Worm (Caenorhabditis elegans) whole organism, L3 larva: ENCODE measurements around the gene mnk-1.
A peak's percentile ranks its signal among the peaks of the same experiment; 100 is the strongest.

ENCODE experiments used
- R02D3.7 ChIP-seq: fragments of 150-350 bp; optimal IDR thresholded peaks from 2 replicates; lab custom pipeline; 2014; ENCODE audit warnings: missing biosample characterization, missing genetic modification characterization
- ZK546.5 ChIP-seq: sonication (generic microtip); optimal IDR thresholded peaks from 2 replicates; lab custom pipeline; 2017; ENCODE audit warnings: missing biosample characterization, missing genetic modification characterization
- aly-2 ChIP-seq: fragments of 150-350 bp; optimal IDR thresholded peaks from 2 replicates; lab custom pipeline; 2014; ENCODE audit warnings: missing biosample characterization, missing genetic modification characterization
- ama-1 ChIP-seq: fragments of 150-350 bp; optimal IDR thresholded peaks from 2 replicates; lab custom pipeline; 2018
- ceh-16 ChIP-seq: sonication (generic microtip); optimal IDR thresholded peaks from 2 replicates; lab custom pipeline; 2017; ENCODE audit warnings: missing biosample characterization, missing genetic modification characterization
- ceh-28 ChIP-seq: fragments of 150-350 bp; optimal IDR thresholded peaks from 2 replicates; lab custom pipeline; 2014; ENCODE audit warnings: missing biosample characterization, missing genetic modification reagents, missing genetic modification characterization
- ceh-82 ChIP-seq: fragments of 150-350 bp; optimal IDR thresholded peaks from 2 replicates; lab custom pipeline; 2014; ENCODE audit warnings: missing biosample characterization, missing genetic modification characterization
- ceh-9 ChIP-seq: sonication (generic microtip); optimal IDR thresholded peaks from 2 replicates; lab custom pipeline; 2018; ENCODE audit warnings: missing biosample characterization, missing genetic modification characterization
- daf-12 ChIP-seq: fragments of 150-350 bp; optimal IDR thresholded peaks from 2 replicates; lab custom pipeline; 2014; ENCODE audit warnings: missing biosample characterization, missing genetic modification reagents, missing genetic modification characterization
- egl-27 ChIP-seq: sonication (generic microtip); optimal IDR thresholded peaks from 4 replicates; lab custom pipeline; 2017; ENCODE audit warnings: missing biosample characterization, missing genetic modification reagents, missing genetic modification characterization
- egl-5 ChIP-seq: fragments of 150-350 bp; optimal IDR thresholded peaks from 2 replicates; lab custom pipeline; 2017; ENCODE audit warnings: missing biosample characterization, missing genetic modification reagents, missing genetic modification characterization, inconsistent platforms
- elt-2 ChIP-seq: sonication (generic microtip); optimal IDR thresholded peaks from 2 replicates; lab custom pipeline; 2016; ENCODE audit warnings: missing genetic modification reagents, mild to moderate bottlenecking, missing genetic modification characterization, missing compliant biosample characterization
- elt-3 ChIP-seq, 3 experiments: fragments of 150-350 bp in 1 of 3; sonication (generic microtip) in 2 of 3; optimal IDR thresholded peaks; 2 replicates in 2 of 3; 4 replicates in 1 of 3; lab custom pipeline; 2014 to 2017; ENCODE audit warnings: missing biosample characterization in 3 of 3, missing genetic modification characterization in 3 of 3
- eor-1 ChIP-seq, 2 experiments: fragments of 150-350 bp; optimal IDR thresholded peaks; 2 replicates each; lab custom pipeline; 2014 to 2018; ENCODE audit warnings: missing biosample characterization in 2 of 2, missing genetic modification characterization in 2 of 2
- fkh-10 ChIP-seq: sonication (generic microtip); optimal IDR thresholded peaks from 2 replicates; lab custom pipeline; 2017; ENCODE audit warnings: missing biosample characterization, missing genetic modification reagents, missing genetic modification characterization
- fkh-2 ChIP-seq: fragments of 150-350 bp; optimal IDR thresholded peaks from 2 replicates; lab custom pipeline; 2014; ENCODE audit warnings: missing biosample characterization, missing genetic modification reagents, missing genetic modification characterization
- fos-1 ChIP-seq: fragments of 150-350 bp; optimal IDR thresholded peaks from 2 replicates; lab custom pipeline; 2014; ENCODE audit warnings: missing biosample characterization, missing genetic modification characterization
- hmg-11 ChIP-seq: sonication (generic microtip); optimal IDR thresholded peaks from 2 replicates; lab custom pipeline; 2016; ENCODE audit warnings: missing genetic modification characterization, missing compliant biosample characterization
- jun-1 ChIP-seq: fragments of 150-350 bp; optimal IDR thresholded peaks from 2 replicates; lab custom pipeline; 2014; ENCODE audit warnings: missing biosample characterization, missing genetic modification reagents, missing genetic modification characterization
- lin-15B ChIP-seq: fragments of 150-350 bp; optimal IDR thresholded peaks from 2 replicates; lab custom pipeline; 2014; ENCODE audit warnings: missing biosample characterization, missing genetic modification characterization
- lin-39 ChIP-seq: fragments of 150-350 bp; optimal IDR thresholded peaks from 2 replicates; lab custom pipeline; 2018; ENCODE audit warnings: missing biosample characterization, missing genetic modification reagents, missing genetic modification characterization
- lsy-12 ChIP-seq: sonication (generic microtip); optimal IDR thresholded peaks from 2 replicates; lab custom pipeline; 2016; ENCODE audit warnings: mild to moderate bottlenecking, missing genetic modification characterization, missing compliant biosample characterization
- mdl-1 ChIP-seq: fragments of 150-350 bp; optimal IDR thresholded peaks from 2 replicates; lab custom pipeline; 2014; ENCODE audit warnings: missing biosample characterization, missing genetic modification characterization
- nfya-1 ChIP-seq: sonication (generic microtip); optimal IDR thresholded peaks from 2 replicates; lab custom pipeline; 2017; ENCODE audit warnings: missing genetic modification characterization, mild to moderate bottlenecking, missing compliant biosample characterization, antibody characterized with exemption, moderate library complexity; ENCODE audit not compliant: insufficient read depth
- nhr-11 ChIP-seq: fragments of 150-350 bp; optimal IDR thresholded peaks from 2 replicates; lab custom pipeline; 2014; ENCODE audit warnings: missing biosample characterization, missing genetic modification characterization
- nhr-12 ChIP-seq: fragments of 150-350 bp; optimal IDR thresholded peaks from 2 replicates; lab custom pipeline; 2014; ENCODE audit warnings: missing biosample characterization, missing genetic modification characterization
- nhr-23 ChIP-seq: fragments of 150-350 bp; optimal IDR thresholded peaks from 2 replicates; lab custom pipeline; 2014; ENCODE audit warnings: missing biosample characterization, missing genetic modification reagents, missing genetic modification characterization
- nhr-237 ChIP-seq: fragments of 150-350 bp; optimal IDR thresholded peaks from 2 replicates; lab custom pipeline; 2014; ENCODE audit warnings: missing biosample characterization, missing genetic modification characterization
- nhr-25 ChIP-seq: sonication (generic microtip); optimal IDR thresholded peaks from 2 replicates; lab custom pipeline; 2017; ENCODE audit warnings: missing biosample characterization, missing genetic modification characterization
- nhr-28 ChIP-seq: fragments of 150-350 bp; optimal IDR thresholded peaks from 2 replicates; lab custom pipeline; 2014; ENCODE audit warnings: missing biosample characterization, missing genetic modification characterization
- nhr-43 ChIP-seq: sonication (generic microtip); optimal IDR thresholded peaks from 2 replicates; lab custom pipeline; 2016; ENCODE audit warnings: mild to moderate bottlenecking, missing genetic modification characterization, missing compliant biosample characterization; ENCODE audit not compliant: poor library complexity, severe bottlenecking
- nhr-67 ChIP-seq: fragments of 150-350 bp; optimal IDR thresholded peaks from 2 replicates; lab custom pipeline; 2014; ENCODE audit warnings: missing biosample characterization, missing genetic modification characterization
- nhr-76 ChIP-seq: fragments of 150-350 bp; sonication (generic microtip); optimal IDR thresholded peaks from 5 replicates; lab custom pipeline; 2014; ENCODE audit warnings: missing biosample characterization, missing genetic modification characterization
- pha-4 ChIP-seq: fragments of 150-350 bp; optimal IDR thresholded peaks from 2 replicates; lab custom pipeline; 2014; ENCODE audit warnings: missing biosample characterization, missing genetic modification reagents, missing genetic modification characterization
- pqm-1 ChIP-seq: fragments of 150-350 bp; optimal IDR thresholded peaks from 2 replicates; lab custom pipeline; 2017; ENCODE audit warnings: missing biosample characterization, missing genetic modification characterization, inconsistent platforms
- sea-2 ChIP-seq: fragments of 150-350 bp; sonication (generic microtip); optimal IDR thresholded peaks from 4 replicates; lab custom pipeline; 2014; ENCODE audit warnings: missing biosample characterization, missing genetic modification reagents, missing genetic modification characterization
- skn-1 ChIP-seq: fragments of 150-350 bp; optimal IDR thresholded peaks from 2 replicates; lab custom pipeline; 2014; ENCODE audit warnings: missing biosample characterization, missing genetic modification characterization
- snpc-4 ChIP-seq: fragments of 150-350 bp; optimal IDR thresholded peaks from 2 replicates; lab custom pipeline; 2014; ENCODE audit warnings: missing biosample characterization, missing genetic modification characterization
- tbx-2 ChIP-seq: sonication (generic microtip); optimal IDR thresholded peaks from 2 replicates; lab custom pipeline; 2016; ENCODE audit warnings: mild to moderate bottlenecking, missing genetic modification characterization, missing compliant biosample characterization
- unc-39 ChIP-seq: sonication (generic microtip); optimal IDR thresholded peaks from 4 replicates; lab custom pipeline; 2017; ENCODE audit warnings: missing biosample characterization, missing genetic modification characterization
- zag-1 ChIP-seq: fragments of 150-350 bp; optimal IDR thresholded peaks from 2 replicates; lab custom pipeline; 2014; ENCODE audit warnings: missing biosample characterization, missing genetic modification characterization
- ztf-11 ChIP-seq: fragments of 150-350 bp; optimal IDR thresholded peaks from 2 replicates; lab custom pipeline; 2014; ENCODE audit warnings: missing biosample characterization, missing genetic modification characterization
- ztf-4 ChIP-seq: fragments of 150-350 bp; optimal IDR thresholded peaks from 2 replicates; lab custom pipeline; 2014; ENCODE audit warnings: missing biosample characterization, missing genetic modification characterization

Gene mnk-1

ce11 chrII:10550872-10551647 lies 3.8 kb downstream of the mnk-1 start:
- TF ChIP-seq egl-5 (tag; lab: Kevin White, UChicago) (peak; percentile 33), elt-3 (tag; optimal IDR thresholded peaks at IDR 0.05; lab: Kevin White, UChicago) (peak in 1 of 3 experiments; percentile 40), skn-1 (no peak), egl-27 (no peak), nhr-25 (tag; lab: Kevin White, UChicago) (peak; percentile 37), ZK546.5 (tag; lab: Kevin White, UChicago) (no peak), nhr-11 (tag; lab: Kevin White, UChicago) (peak; percentile 45), tbx-2 (tag; lab: Kevin White, UChicago) (no peak), elt-2 (tag; lab: Kevin White, UChicago) (peak; percentile 10), ztf-4 (tag; lab: Kevin White, UChicago) (no peak), pqm-1 (tag; lab: Kevin White, UChicago) (no peak), nhr-23 (peak; percentile 26), ama-1 (peak; percentile 27), pha-4 (peak; percentile 58)
- TF ChIP-seq, all 47 proteins: peak for 8

- TF ChIP-seq hmg-11 (tag; lab: Kevin White, UChicago): peak; percentile 36
- no peak for TF ChIP-seq egl-27
- no peak for TF ChIP-seq ztf-11 (tag; lab: Kevin White, UChicago)
- TF ChIP-seq elt-3 (tag; optimal IDR thresholded peaks at IDR 0.05; lab: Kevin White, UChicago): no peak
- peak; percentile 79 for TF ChIP-seq ama-1
- peak; percentile 39 for TF ChIP-seq nfya-1
- no peak for TF ChIP-seq nhr-11 (tag; lab: Kevin White, UChicago)
- TF ChIP-seq lin-39 (tag; lab: Kevin White, UChicago): peak; percentile 23
Observed at ce11 chrII:10550173-10550572, 4.7 kb downstream of the mnk-1 start.

- TF ChIP-seq mdl-1 (tag; lab: Kevin White, UChicago) (peak; percentile 89), lin-15B (tag; lab: Kevin White, UChicago) (peak; percentile 63), elt-2 (tag; lab: Kevin White, UChicago) (peak; percentile 62), fos-1 (peak; percentile 48), sea-2 (GFP tag; lab: Kevin White, UChicago) (peak; percentile 34), ztf-11 (tag; lab: Kevin White, UChicago) (no peak), ceh-9 (no peak), ceh-28 (tag; lab: Kevin White, UChicago) (peak; percentile 68), nhr-12 (tag; lab: Kevin White, UChicago) (no peak), ceh-16 (tag; lab: Kevin White, UChicago) (no peak), lin-39 (tag; lab: Kevin White, UChicago) (peak; percentile 88), fkh-2 (no peak), pqm-1 (tag; lab: Kevin White, UChicago) (peak; percentile 63), egl-27 (peak; percentile 64), eor-1 (tag; optimal IDR thresholded peaks at IDR 0.05; lab: Kevin White, UChicago) (no peak), daf-12 (tag; lab: Kevin White, UChicago) (no peak), nhr-43 (tag; lab: Kevin White, UChicago) (peak; percentile 80), aly-2 (no peak), pha-4 (peak; percentile 90), snpc-4 (tag; lab: Kevin White, UChicago) (peak; percentile 74), nhr-237 (no peak), skn-1 (peak; percentile 46), zag-1 (no peak), nhr-11 (tag; lab: Kevin White, UChicago) (peak; percentile 84), lsy-12 (peak; percentile 60), fkh-10 (peak; percentile 93), jun-1 (tag; lab: Kevin White, UChicago) (peak; percentile 72), nhr-76 (tag; lab: Kevin White, UChicago) (no peak), nhr-23 (peak; percentile 78), nhr-28 (tag; lab: Kevin White, UChicago) (no peak), nhr-67 (tag; lab: Kevin White, UChicago) (no peak), ama-1 (peak; percentile 99), ceh-82 (tag; lab: Kevin White, UChicago) (no peak), unc-39 (tag; lab: Kevin White, UChicago) (no peak), nfya-1 (peak; percentile 90), egl-5 (tag; lab: Kevin White, UChicago) (peak; percentile 44), R02D3.7 (peak; percentile 62), ztf-4 (tag; lab: Kevin White, UChicago) (no peak), hmg-11 (tag; lab: Kevin White, UChicago) (peak; percentile 78), elt-3 (tag; optimal IDR thresholded peaks at IDR 0.05; lab: Kevin White, UChicago) (no peak), ZK546.5 (tag; lab: Kevin White, UChicago) (no peak), tbx-2 (tag; lab: Kevin White, UChicago) (peak; percentile 37), nhr-25 (tag; lab: Kevin White, UChicago) (peak; percentile 84)
Observed at ce11 chrII:10548778-10549671, 5.8 kb downstream of the mnk-1 start.
